Worm (Caenorhabditis elegans) whole organism, midembryonic: ENCODE measurements around the gene Y69E1A.1.

Experiments used
- T22C8.4 ChIP-seq: fragments of 200-800 bp; sonication (Bioruptor generic); IDR thresholded peaks from 2 replicates; pipeline ENCODE4 v1.3.6; 2022; ENCODE audit warnings: missing genetic modification characterization, missing compliant biosample characterization
- cog-1 ChIP-seq: sonication (generic microtip); optimal IDR thresholded peaks from 2 replicates; lab custom pipeline; 2016; ENCODE audit warnings: missing genetic modification characterization, missing compliant biosample characterization
- flt-1 ChIP-seq: fragments of 200-800 bp; sonication (Bioruptor generic); IDR thresholded peaks from 2 replicates; pipeline ENCODE4 v1.3.6; 2022; ENCODE audit warnings: missing genetic modification characterization, missing compliant biosample characterization
- klf-2 ChIP-seq: fragments of 200-800 bp; sonication (Bioruptor generic); conservative IDR thresholded peaks from 2 replicates; pipeline ENCODE4 v1.3.6; 2022; ENCODE audit warnings: missing genetic modification reagents, missing genetic modification characterization, missing compliant biosample characterization
- med-1 ChIP-seq: sonication (generic microtip); optimal IDR thresholded peaks from 2 replicates; lab custom pipeline; 2017; ENCODE audit warnings: missing genetic modification characterization, mild to moderate bottlenecking, missing compliant biosample characterization, antibody characterized with exemption, missing genetic modification reagents; ENCODE audit not compliant: insufficient read depth
- ref-1 ChIP-seq: fragments of 200-800 bp; sonication (Bioruptor generic); conservative IDR thresholded peaks from 2 replicates; pipeline ENCODE4 v1.3.6; 2022; ENCODE audit warnings: missing genetic modification reagents, missing genetic modification characterization, missing compliant biosample characterization
- tab-1 ChIP-seq: fragments of 200-800 bp; sonication (Bioruptor generic); IDR thresholded peaks from 2 replicates; pipeline ENCODE4 v1.3.6; 2022; ENCODE audit warnings: missing genetic modification characterization, missing compliant biosample characterization
- ztf-23 ChIP-seq: fragments of 200-800 bp; sonication (Bioruptor generic); IDR thresholded peaks from 2 replicates; pipeline ENCODE4 v1.3.6; 2022; ENCODE audit warnings: missing genetic modification reagents, missing genetic modification characterization, missing compliant biosample characterization
- ztf-29 ChIP-seq: fragments of 200-800 bp; sonication (Bioruptor generic); IDR thresholded peaks from 2 replicates; pipeline ENCODE4 v1.3.6; 2022; ENCODE audit warnings: missing genetic modification reagents, missing genetic modification characterization, missing compliant biosample characterization

- no peak for TF ChIP-seq med-1 (GFP tag; lab: Kevin White, UChicago)
- TF ChIP-seq ref-1 (GFP tag; lab: Robert Waterston, UW), result no peak
- TF ChIP-seq flt-1 (GFP tag; lab: Robert Waterston, UW), result no peak
- no peak for TF ChIP-seq cog-1 (tag; lab: Kevin White, UChicago)
- TF ChIP-seq T22C8.4 (GFP tag; lab: Robert Waterston, UW), result no peak
- no peak for TF ChIP-seq ztf-23 (GFP tag; lab: Robert Waterston, UW)
- no peak for TF ChIP-seq ztf-29 (GFP tag; lab: Robert Waterston, UW)
- TF ChIP-seq klf-2 (GFP tag; lab: Robert Waterston, UW), result no peak
- TF ChIP-seq tab-1, result no peak
Measured at ce11 chrIV:10916134-10916533, 32.6 kb downstream of the Y69E1A.1 start.
